Fruit fly (Drosophila melanogaster) whole organism, prepupa: ENCODE data around the gene Lrp4.

Experiments used
- Blimp-1 ChIP-seq: fragments of 200-800 bp; sonication (Bioruptor generic); optimal IDR thresholded peaks from 3 replicates; lab custom pipeline; 2017; ENCODE audit warnings: missing biosample characterization, missing genetic modification characterization, mild to moderate bottlenecking, moderate library complexity, missing genetic modification reagents
- CG11294 ChIP-seq: fragments of 200-800 bp; sonication (Bioruptor generic); IDR thresholded peaks from 2 replicates; pipeline ENCODE4 v1.3.6; 2022; ENCODE audit warnings: missing biosample characterization, missing genetic modification characterization
- CG34406 ChIP-seq: fragments of 200-800 bp; sonication (Bioruptor generic); optimal IDR thresholded peaks from 3 replicates; lab custom pipeline; 2016; ENCODE audit warnings: missing biosample characterization, missing genetic modification characterization
- CG4318 ChIP-seq: fragments of 200-800 bp; sonication (Bioruptor generic); optimal IDR thresholded peaks from 3 replicates; lab custom pipeline; 2017; ENCODE audit warnings: missing biosample characterization, mild to moderate bottlenecking, missing genetic modification characterization
- CG6276 ChIP-seq: fragments of 200-800 bp; sonication (Bioruptor generic); optimal IDR thresholded peaks from 2 replicates; lab custom pipeline; 2017; ENCODE audit warnings: missing biosample characterization, mild to moderate bottlenecking, missing genetic modification characterization
- Ets96B ChIP-seq: fragments of 200-800 bp; optimal IDR thresholded peaks from 2 replicates; lab custom pipeline; 2019; ENCODE audit warnings: missing biosample characterization, mild to moderate bottlenecking, missing genetic modification characterization, moderate library complexity
- Gug ChIP-seq: fragments of 200-800 bp; sonication (Bioruptor generic); IDR thresholded peaks from 2 replicates; pipeline ENCODE4 v1.3.6; 2022; ENCODE audit warnings: missing biosample characterization, missing genetic modification characterization
- Sox102F ChIP-seq: fragments of 200-800 bp; sonication (Bioruptor generic); optimal IDR thresholded peaks from 2 replicates; lab custom pipeline; 2016; ENCODE audit warnings: missing biosample characterization, mild to moderate bottlenecking, missing genetic modification characterization
- Sox14 ChIP-seq: fragments of 200-800 bp; sonication (Bioruptor generic); optimal IDR thresholded peaks from 3 replicates; lab custom pipeline; 2016; ENCODE audit warnings: missing biosample characterization, missing genetic modification characterization
- Sox15 ChIP-seq: fragments of 200-800 bp; sonication (Bioruptor generic); optimal IDR thresholded peaks from 3 replicates; lab custom pipeline; 2016; ENCODE audit warnings: missing biosample characterization, missing genetic modification characterization
- cyc ChIP-seq: fragments of 200-800 bp; sonication (Bioruptor generic); optimal IDR thresholded peaks from 3 replicates; lab custom pipeline; 2016; ENCODE audit warnings: missing biosample characterization, missing genetic modification characterization
- fd59A ChIP-seq: fragments of 200-800 bp; sonication (Bioruptor generic); optimal IDR thresholded peaks from 2 replicates; lab custom pipeline; 2017; ENCODE audit warnings: missing biosample characterization, mild to moderate bottlenecking, missing genetic modification characterization, missing genetic modification reagents
- vri ChIP-seq: fragments of 200-800 bp; sonication (Bioruptor generic); optimal IDR thresholded peaks from 3 replicates; lab custom pipeline; 2016; ENCODE audit warnings: missing biosample characterization, mild to moderate bottlenecking, missing genetic modification characterization

DNA sequence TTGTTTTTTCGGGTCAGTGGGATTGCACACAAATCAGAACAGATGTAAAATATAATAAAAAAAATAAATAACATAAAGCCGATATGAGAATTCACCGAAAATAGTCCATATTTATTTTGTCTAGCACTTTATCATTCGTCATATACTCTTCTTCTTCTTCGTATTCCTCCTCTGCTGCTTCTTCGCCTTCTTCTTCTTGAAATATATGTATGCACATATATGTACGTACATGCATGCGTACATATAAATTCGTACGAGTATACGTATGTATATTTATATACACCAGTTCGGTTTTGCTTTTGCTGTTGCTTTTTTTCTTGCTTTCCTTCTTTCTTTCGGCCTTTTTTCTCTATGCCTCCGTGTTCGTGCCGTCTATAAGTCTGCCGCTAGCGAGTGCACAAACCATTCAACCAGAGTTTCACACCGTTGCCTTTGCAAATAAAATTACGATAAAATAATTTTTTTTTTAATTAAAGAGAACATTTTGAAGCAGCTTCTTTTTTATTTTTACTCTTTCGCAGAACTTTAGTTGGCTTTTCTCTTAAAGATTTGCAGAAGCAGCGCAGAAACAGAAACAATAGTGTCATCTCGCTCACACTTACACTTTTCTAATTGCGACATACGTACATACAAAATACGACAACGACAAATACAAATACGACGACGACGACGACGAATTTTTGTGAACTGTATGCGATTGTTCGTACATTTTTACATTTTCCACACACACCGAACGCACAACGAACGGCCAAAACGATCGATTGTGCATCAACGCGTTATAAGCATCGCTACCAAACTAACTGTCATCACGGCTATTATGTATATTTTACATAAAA is 24.0 kb upstream of the Lrp4 start:
- TF ChIP-seq CG11294 (GFP tag; lab: Robert Waterston, UW), result peak; percentile 56; the same call in 1 of the 2 replicates
- TF ChIP-seq Blimp-1, result no peak
- TF ChIP-seq Ets96B, result peak; percentile 92
- peak; percentile 76 for TF ChIP-seq Gug (GFP tag; lab: Robert Waterston, UW)
- peak; percentile 68 for TF ChIP-seq fd59A (GFP tag; lab: Kevin White, UChicago)
- peak; percentile 74 for TF ChIP-seq CG34406 (GFP tag; lab: Kevin White, UChicago)
- TF ChIP-seq CG6276 (GFP tag; lab: Kevin White, UChicago), result peak; percentile 97
- TF ChIP-seq Sox14, result no peak
- TF ChIP-seq Sox15, result no peak
- no peak for TF ChIP-seq CG4318 (GFP tag; lab: Kevin White, UChicago)
- TF ChIP-seq vri (GFP tag; lab: Kevin White, UChicago), result no peak
- no peak for TF ChIP-seq Sox102F (GFP tag; lab: Kevin White, UChicago)
- TF ChIP-seq cyc, result no peak
